Worm (Caenorhabditis elegans) whole organism, L4 larva: ENCODE measurements around the gene Y61A9LA.1.

Source experiments
- ceh-62 ChIP-seq: sonication (generic microtip); optimal IDR thresholded peaks from 2 replicates; lab custom pipeline; 2017; ENCODE audit warnings: missing biosample characterization, missing genetic modification characterization
- unc-130 ChIP-seq: sonication (generic microtip); optimal IDR thresholded peaks from 2 replicates; lab custom pipeline; 2016; ENCODE audit warnings: missing genetic modification reagents, missing genetic modification characterization, missing compliant biosample characterization

DNA sequence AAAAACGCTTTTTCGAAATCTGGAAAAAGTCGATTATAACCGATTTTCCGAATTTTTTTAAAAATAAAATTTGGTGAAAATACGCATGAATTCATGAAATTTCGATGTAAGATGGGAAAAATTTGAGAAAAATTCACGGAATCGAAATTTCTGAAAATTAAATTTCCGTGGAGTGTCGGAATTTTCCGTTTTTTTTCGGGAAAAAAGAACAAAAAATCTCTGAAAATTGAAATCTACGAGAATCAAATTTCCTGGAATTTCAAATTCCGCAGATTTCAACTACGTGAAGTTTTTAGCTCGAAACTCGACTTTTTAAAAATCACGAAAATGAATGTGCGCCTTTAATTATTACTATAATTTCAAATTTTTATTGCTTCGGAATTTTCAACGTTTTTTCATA is 41.2 kb downstream of the Y61A9LA.1 start:
- no peak for TF ChIP-seq unc-130 (GFP tag; lab: Kevin White, UChicago)
- TF ChIP-seq ceh-62, result no peak
